Fruit fly (Drosophila melanogaster) whole organism, embryonic: Measurements from ENCODE around the gene Takl2.

ENCODE experiments used
- Abd-B ChIP-seq: fragments of 200-800 bp; sonication (Bioruptor generic); optimal IDR thresholded peaks from 2 replicates; lab custom pipeline; 2018; ENCODE audit warnings: missing biosample characterization, mild to moderate bottlenecking, missing genetic modification characterization, moderate library complexity
- Blimp-1 ChIP-seq: fragments of 200-800 bp; sonication (Bioruptor generic); optimal IDR thresholded peaks from 3 replicates; lab custom pipeline; 2018; ENCODE audit warnings: missing biosample characterization, missing genetic modification characterization, mild to moderate bottlenecking, moderate library complexity, missing genetic modification reagents
- CG10147 ChIP-seq: fragments of 200-800 bp; sonication (Bioruptor generic); optimal IDR thresholded peaks from 2 replicates; lab custom pipeline; 2019; ENCODE audit warnings: missing biosample characterization, mild to moderate bottlenecking, missing genetic modification characterization, moderate library complexity
- CG10462 ChIP-seq: fragments of 200-800 bp; sonication (Bioruptor generic); optimal IDR thresholded peaks from 2 replicates; lab custom pipeline; 2016; ENCODE audit warnings: missing biosample characterization, missing genetic modification characterization
- CG11085 ChIP-seq: fragments of 200-800 bp; sonication (Bioruptor generic); IDR thresholded peaks from 2 replicates; pipeline ENCODE4 v1.3.6; 2022; ENCODE audit warnings: missing biosample characterization, missing genetic modification characterization
- CG12659 ChIP-seq: fragments of 200-800 bp; sonication (Bioruptor generic); optimal IDR thresholded peaks from 3 replicates; lab custom pipeline; 2017; ENCODE audit warnings: mild to moderate bottlenecking, missing biosample characterization, missing genetic modification reagents, missing genetic modification characterization
- CG17385 ChIP-seq: fragments of 200-800 bp; sonication (Bioruptor generic); optimal IDR thresholded peaks from 3 replicates; lab custom pipeline; 2018; ENCODE audit warnings: missing biosample characterization, mild to moderate bottlenecking, missing genetic modification characterization
- CG17568 ChIP-seq: fragments of 200-800 bp; sonication (Bioruptor generic); optimal IDR thresholded peaks from 2 replicates; lab custom pipeline; 2018; ENCODE audit warnings: missing biosample characterization, mild to moderate bottlenecking, missing genetic modification characterization, moderate library complexity
- CG18599 ChIP-seq: fragments of 200-800 bp; sonication (Bioruptor generic); optimal IDR thresholded peaks from 3 replicates; lab custom pipeline; 2017; ENCODE audit warnings: missing biosample characterization, missing genetic modification characterization, mild to moderate bottlenecking, moderate library complexity, missing genetic modification reagents
- CG18764 ChIP-seq: fragments of 200-800 bp; sonication (Bioruptor generic); optimal IDR thresholded peaks from 3 replicates; lab custom pipeline; 2016; ENCODE audit warnings: missing biosample characterization, missing genetic modification characterization
- CG2129 ChIP-seq: fragments of 200-800 bp; sonication (Bioruptor generic); IDR thresholded peaks from 2 replicates; pipeline ENCODE4 v1.3.6; 2022; ENCODE audit warnings: missing biosample characterization, missing genetic modification characterization; ENCODE audit not compliant: partially characterized antibody
- CG3726 ChIP-seq: fragments of 200-800 bp; sonication (Bioruptor generic); IDR thresholded peaks from 3 replicates; pipeline ENCODE4, ENCODE4 v1.3.6; 2022; ENCODE audit warnings: missing biosample characterization, missing genetic modification characterization
- CG6175 ChIP-seq: fragments of 200-800 bp; sonication (Bioruptor generic); IDR thresholded peaks from 3 replicates; pipeline ENCODE4 v1.3.6; 2022; ENCODE audit warnings: missing biosample characterization, missing genetic modification characterization
- CG6791 ChIP-seq: fragments of 200-800 bp; sonication (Bioruptor generic); IDR thresholded peaks from 3 replicates; pipeline ENCODE4 v1.3.6; 2022; ENCODE audit warnings: missing biosample characterization, missing genetic modification characterization; ENCODE audit not compliant: partially characterized antibody
- CG6813 ChIP-seq: fragments of 200-800 bp; sonication (Bioruptor generic); optimal IDR thresholded peaks from 2 replicates; lab custom pipeline; 2017; ENCODE audit warnings: missing biosample characterization, missing genetic modification characterization, mild to moderate bottlenecking, moderate library complexity, missing genetic modification reagents
- CG8765 ChIP-seq: fragments of 200-800 bp; sonication (Bioruptor generic); IDR thresholded peaks from 2 replicates; pipeline ENCODE4 v1.3.6; 2022; ENCODE audit warnings: missing biosample characterization, missing genetic modification characterization
- CoRest ChIP-seq: fragments of 200-800 bp; sonication (Bioruptor generic); optimal IDR thresholded peaks from 3 replicates; lab custom pipeline; 2018; ENCODE audit warnings: missing biosample characterization, mild to moderate bottlenecking, missing genetic modification characterization, moderate library complexity
- Dfd ChIP-seq, 2 experiments: fragments of >200 bp; optimal IDR thresholded peaks; 2 replicates each; lab custom pipeline; 2017; ENCODE audit warnings: missing biosample characterization in 2 of 2, missing genetic modification characterization in 2 of 2
- Dll ChIP-seq: fragments of 200-800 bp; sonication (Bioruptor generic); IDR thresholded peaks from 4 replicates; pipeline ENCODE4 v1.3.6; 2022; ENCODE audit warnings: missing biosample characterization, missing genetic modification characterization; ENCODE audit not compliant: partially characterized antibody
- Hmx ChIP-seq: fragments of 200-800 bp; sonication (Bioruptor generic); optimal IDR thresholded peaks from 2 replicates; lab custom pipeline; 2016; ENCODE audit warnings: missing biosample characterization, missing genetic modification characterization
- Hr51 ChIP-seq, 2 experiments: fragments of 200-800 bp; sonication (Bioruptor generic); optimal IDR thresholded peaks; 2 replicates in 1 of 2; 3 replicates in 1 of 2; lab custom pipeline; 2016 to 2018; ENCODE audit warnings: missing biosample characterization in 2 of 2, missing genetic modification characterization in 2 of 2, mild to moderate bottlenecking in 1 of 2, moderate library complexity in 1 of 2
- MESR4 ChIP-seq: fragments of 200-800 bp; sonication (Bioruptor generic); optimal IDR thresholded peaks from 2 replicates; lab custom pipeline; 2018; ENCODE audit warnings: missing biosample characterization, mild to moderate bottlenecking, missing genetic modification characterization, moderate library complexity
- NC2β ChIP-seq: fragments of 200-800 bp; sonication (Bioruptor generic); optimal IDR thresholded peaks from 2 replicates; lab custom pipeline; 2016; ENCODE audit warnings: missing biosample characterization, missing genetic modification characterization
- Oaz ChIP-seq: fragments of 200-800 bp; sonication (Bioruptor generic); IDR thresholded peaks from 2 replicates; pipeline ENCODE4 v1.3.6; 2022; ENCODE audit warnings: missing biosample characterization, missing genetic modification characterization
- Six4 ChIP-seq: fragments of 200-800 bp; sonication (Bioruptor generic); optimal IDR thresholded peaks from 2 replicates; lab custom pipeline; 2016; ENCODE audit warnings: missing biosample characterization, missing genetic modification characterization
- Sry-δ ChIP-seq: fragments of 200-800 bp; sonication (Bioruptor generic); optimal IDR thresholded peaks from 2 replicates; lab custom pipeline; 2016; ENCODE audit warnings: missing biosample characterization, missing genetic modification characterization
- Taf1 ChIP-seq: fragments of 200-800 bp; sonication (Bioruptor generic); IDR thresholded peaks from 2 replicates; pipeline ENCODE4 v1.3.6; 2022; ENCODE audit warnings: missing biosample characterization, missing genetic modification characterization
- Xbp1 ChIP-seq: fragments of 200-800 bp; sonication (Bioruptor generic); optimal IDR thresholded peaks from 3 replicates; lab custom pipeline; 2016; ENCODE audit warnings: missing biosample characterization, mild to moderate bottlenecking, missing genetic modification characterization
- amos ChIP-seq: fragments of 200-800 bp; sonication (Bioruptor generic); IDR thresholded peaks from 2 replicates; pipeline ENCODE4 v1.3.6; 2022; ENCODE audit warnings: missing biosample characterization, missing genetic modification characterization; ENCODE audit not compliant: partially characterized antibody
- bbx ChIP-seq: fragments of 200-800 bp; sonication (Bioruptor generic); IDR thresholded peaks from 2 replicates; pipeline ENCODE4 v1.3.6; 2022; ENCODE audit warnings: missing biosample characterization, missing genetic modification characterization; ENCODE audit not compliant: partially characterized antibody
- ems ChIP-seq: fragments of 200-800 bp; sonication (Bioruptor generic); optimal IDR thresholded peaks from 3 replicates; lab custom pipeline; 2016; ENCODE audit warnings: missing biosample characterization, missing genetic modification characterization
- fd102C ChIP-seq: fragments of 200-800 bp; sonication (Bioruptor generic); optimal IDR thresholded peaks from 2 replicates; lab custom pipeline; 2018; ENCODE audit warnings: missing biosample characterization, mild to moderate bottlenecking, missing genetic modification characterization, moderate library complexity
- gfzf ChIP-seq: fragments of 200-800 bp; sonication (Bioruptor generic); optimal IDR thresholded peaks from 2 replicates; lab custom pipeline; 2016; ENCODE audit warnings: missing biosample characterization, mild to moderate bottlenecking, missing genetic modification characterization, moderate library complexity
- lmd ChIP-seq: fragments of 200-800 bp; sonication (Bioruptor generic); IDR thresholded peaks from 2 replicates; pipeline ENCODE4 v1.3.6; 2022; ENCODE audit warnings: missing biosample characterization, missing genetic modification characterization
- lola ChIP-seq, 3 experiments: fragments of >200 bp in 2 of 3; fragments of 200-800 bp in 1 of 3; sonication (Bioruptor generic) in 1 of 3; optimal IDR thresholded peaks; 2 replicates each; lab custom pipeline; 2017 to 2019; ENCODE audit warnings: missing biosample characterization in 3 of 3, missing genetic modification characterization in 3 of 3, mild to moderate bottlenecking in 1 of 3, moderate library complexity in 1 of 3
- mld ChIP-seq: fragments of 200-800 bp; sonication (Bioruptor generic); IDR thresholded peaks from 3 replicates; pipeline ENCODE4 v1.3.6; 2022; ENCODE audit warnings: missing biosample characterization, missing genetic modification characterization; ENCODE audit not compliant: partially characterized antibody
- nerfin-2 ChIP-seq: fragments of 200-800 bp; sonication (Bioruptor generic); IDR thresholded peaks from 2 replicates; pipeline ENCODE4 v1.3.6; 2022; ENCODE audit warnings: missing biosample characterization, missing genetic modification characterization; ENCODE audit not compliant: partially characterized antibody
- pzg ChIP-seq: fragments of 200-800 bp; sonication (Bioruptor generic); optimal IDR thresholded peaks from 3 replicates; lab custom pipeline; 2018; ENCODE audit warnings: missing biosample characterization, mild to moderate bottlenecking, missing genetic modification characterization, moderate library complexity
- repo ChIP-seq: fragments of 200-800 bp; sonication (Bioruptor generic); optimal IDR thresholded peaks from 2 replicates; lab custom pipeline; 2016; ENCODE audit warnings: missing biosample characterization, missing genetic modification characterization
- scrt ChIP-seq: fragments of 200-800 bp; sonication (Bioruptor generic); optimal IDR thresholded peaks from 2 replicates; lab custom pipeline; 2018; ENCODE audit warnings: missing biosample characterization, mild to moderate bottlenecking, missing genetic modification characterization, moderate library complexity
- sim ChIP-seq: fragments of 200-800 bp; sonication (Bioruptor generic); IDR thresholded peaks from 2 replicates; pipeline ENCODE4 v1.3.6; 2022; ENCODE audit warnings: missing biosample characterization, missing genetic modification characterization
- sisA ChIP-seq: fragments of 200-800 bp; sonication (Bioruptor generic); IDR thresholded peaks from 2 replicates; pipeline ENCODE4 v1.3.6; 2022; ENCODE audit warnings: missing biosample characterization, missing genetic modification characterization
- slou ChIP-seq: fragments of 200-800 bp; sonication (Bioruptor generic); optimal IDR thresholded peaks from 3 replicates; lab custom pipeline; 2016; ENCODE audit warnings: missing biosample characterization, missing genetic modification characterization
- sob ChIP-seq: fragments of 200-800 bp; sonication (Bioruptor generic); IDR thresholded peaks from 2 replicates; pipeline ENCODE4 v1.3.6; 2022; ENCODE audit warnings: missing biosample characterization, missing genetic modification characterization
- stwl ChIP-seq: fragments of 200-800 bp; sonication (Bioruptor generic); optimal IDR thresholded peaks from 3 replicates; lab custom pipeline; 2018; ENCODE audit warnings: missing biosample characterization, mild to moderate bottlenecking, missing genetic modification characterization, moderate library complexity
- unc-4 ChIP-seq: fragments of 200-800 bp; sonication (Bioruptor generic); IDR thresholded peaks from 2 replicates; pipeline ENCODE4 v1.3.6; 2022; ENCODE audit warnings: missing biosample characterization, missing genetic modification characterization; ENCODE audit not compliant: partially characterized antibody

Gene Takl2

DNA sequence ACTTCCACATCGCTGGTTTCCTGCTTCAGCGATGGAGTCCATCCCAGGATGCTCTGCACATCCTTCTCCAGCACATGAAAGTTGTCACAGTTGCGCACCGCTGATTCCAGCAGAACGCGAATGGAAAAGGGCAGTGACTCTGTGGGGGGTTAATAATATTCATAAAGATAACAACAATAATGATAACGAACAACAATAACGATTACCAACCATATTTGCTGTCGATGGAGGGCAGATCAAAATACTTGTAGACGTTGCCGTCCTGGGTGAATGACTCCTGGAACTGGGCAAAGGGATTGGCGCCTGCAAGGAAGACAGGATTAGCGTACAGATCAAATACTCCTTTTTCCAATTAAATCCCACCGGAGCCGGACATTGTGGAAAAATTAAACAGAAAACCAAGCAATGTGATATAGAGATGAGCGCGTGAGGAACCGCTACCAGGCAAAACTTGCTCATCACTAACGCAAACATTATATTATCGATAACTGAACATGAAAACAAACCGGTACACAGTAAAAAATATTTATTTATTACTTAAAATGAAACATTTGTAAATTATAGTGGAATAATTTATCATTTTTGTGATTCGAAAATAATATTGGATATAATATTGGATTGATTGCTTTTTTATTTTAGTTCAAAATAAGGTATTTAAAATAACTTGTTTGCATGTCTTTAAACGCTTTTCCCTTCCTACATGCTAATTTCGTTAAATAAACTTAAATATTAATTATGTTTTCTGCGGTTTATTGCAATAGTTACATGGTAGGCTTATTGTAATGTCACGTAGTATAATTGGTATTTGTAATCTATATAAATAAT lies 9.3 kb downstream of the Takl2 start, which contains the start of gene Irp-1A (continued):
- TF ChIP-seq mld (peak; percentile 58; the same call in 2 of the 3 replicates), bbx (GFP tag; lab: Robert Waterston, UW) (peak; percentile 82), CG3726 (GFP tag; lab: Robert Waterston, UW) (no peak), gfzf (peak; percentile 16), stwl (tag; lab: Kevin White, UChicago) (peak; percentile 34), CoRest (tag; lab: Kevin White, UChicago) (peak; percentile 83), CG6791 (GFP tag; lab: Robert Waterston, UW) (peak; percentile 79), sisA (GFP tag; lab: Robert Waterston, UW) (peak; percentile 24; the same call in 1 of the 2 replicates), Hmx (GFP tag; lab: Kevin White, UChicago) (peak; percentile 7), ems (GFP tag; lab: Kevin White, UChicago) (no peak), CG12659 (GFP tag; lab: Kevin White, UChicago) (peak; percentile 88), CG2129 (GFP tag; lab: Robert Waterston, UW) (peak; percentile 71), CG17568 (GFP tag; lab: Kevin White, UChicago) (no peak), lmd (GFP tag; lab: Robert Waterston, UW) (peak; percentile 72), Dll (GFP tag; lab: Robert Waterston, UW) (peak; percentile 87), MESR4 (peak; percentile 62), CG18764 (GFP tag; lab: Kevin White, UChicago) (peak; percentile 64), Dfd (GFP tag; optimal IDR thresholded peaks at IDR 0.05; lab: Kevin White, UChicago) (no peak), CG10147 (peak; percentile 83), amos (GFP tag; lab: Robert Waterston, UW) (peak; percentile 85), CG6813 (GFP tag; lab: Kevin White, UChicago) (peak; percentile 52), Xbp1 (GFP tag; lab: Kevin White, UChicago) (peak; percentile 75), slou (GFP tag; lab: Kevin White, UChicago) (peak; percentile 54), nerfin-2 (GFP tag; lab: Robert Waterston, UW) (peak; percentile 49), CG6175 (GFP tag; lab: Robert Waterston, UW) (no peak), pzg (GFP tag; lab: Kevin White, UChicago) (peak; percentile 59), Six4 (peak; percentile 71), sob (GFP tag; lab: Robert Waterston, UW) (peak; percentile 87), CG17385 (peak; percentile 73), CG18599 (GFP tag; lab: Kevin White, UChicago) (peak; percentile 77), unc-4 (peak; percentile 84), repo (no peak), sim (peak; percentile 8; the same call in 1 of the 2 replicates), Hr51 (GFP tag; optimal IDR thresholded peaks at IDR 0.05; lab: Kevin White, UChicago) (peak; percentile 28 to 87), fd102C (no peak), scrt (GFP tag; lab: Kevin White, UChicago) (peak; percentile 37), Sry-δ (GFP tag; lab: Kevin White, UChicago) (peak; percentile 91), CG10462 (GFP tag; lab: Kevin White, UChicago) (peak; percentile 31), lola (GFP tag; optimal IDR thresholded peaks at IDR 0.05; lab: Kevin White, UChicago) (peak in 1 of 3 experiments; percentile 71), Abd-B (GFP tag; lab: Kevin White, UChicago) (peak; percentile 37), Oaz (GFP tag; lab: Robert Waterston, UW) (peak; percentile 57), Taf1 (GFP tag; lab: Robert Waterston, UW) (0 out of 2 replicates have a peak, but pooled peaks have one; percentile 26), Blimp-1 (peak; percentile 84), CG11085 (peak; percentile 62), CG8765 (no peak), NC2β (no peak)
